Worm (Caenorhabditis elegans): ENCODE results near the gene T13G4.1.

T13G4.1 gene

DNA sequence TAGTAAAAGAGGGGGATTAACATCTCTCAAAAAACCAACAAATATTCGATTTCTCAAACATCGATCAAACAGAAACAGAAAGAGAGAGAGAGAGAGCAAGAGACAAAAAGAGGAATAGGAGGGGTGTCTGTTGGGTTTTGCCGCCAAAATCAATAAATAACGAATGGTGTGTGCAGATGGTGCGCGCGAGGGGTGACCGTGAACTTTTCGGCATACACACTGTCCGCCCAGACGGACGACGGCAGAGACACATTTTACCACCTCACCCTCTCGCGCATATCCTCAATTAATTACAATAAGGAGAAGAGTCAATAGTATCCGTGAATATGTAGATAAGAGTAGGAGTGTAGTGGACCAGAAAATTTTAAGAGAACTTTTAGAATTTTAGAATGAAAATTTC lies 29.4 kb downstream of the T13G4.1 start:
- TF ChIP-seq lir-3 (tag; optimal IDR thresholded peaks at IDR 0.05; ENCODE audit: poor library complexity) (no peak), hlh-17 (GFP tag; optimal IDR thresholded peaks at IDR 0.05; ENCODE audit: borderline replicate concordance) (no peak), ceh-88 (GFP tag; IDR thresholded peaks at IDR 0.05) (no peak), unc-62 (GFP tag; optimal IDR thresholded peaks at IDR 0.05) (no peak), unc-98 (GFP tag; IDR thresholded peaks at IDR 0.05) (no peak), nhr-71 (tag; optimal IDR thresholded peaks at IDR 0.05) (no peak), lin-14 (GFP tag; optimal IDR thresholded peaks at IDR 0.05) (peak; percentile 8), lin-15B (tag; optimal IDR thresholded peaks at IDR 0.05) (no peak), nhr-84 (tag; optimal IDR thresholded peaks at IDR 0.05) (no peak), nhr-12 (tag; optimal IDR thresholded peaks at IDR 0.05) (no peak), ets-5 (GFP tag; IDR thresholded peaks at IDR 0.05) (no peak), lin-35 (GFP tag; optimal IDR thresholded peaks at IDR 0.05) (no peak), fkh-8 (tag; optimal IDR thresholded peaks at IDR 0.05) (no peak), nhr-85 (tag) (peak; percentile 51), ama-1 (optimal IDR thresholded peaks at IDR 0.05) (no peak), nhr-47 (tag; optimal IDR thresholded peaks at IDR 0.05) (no peak)

DNA sequence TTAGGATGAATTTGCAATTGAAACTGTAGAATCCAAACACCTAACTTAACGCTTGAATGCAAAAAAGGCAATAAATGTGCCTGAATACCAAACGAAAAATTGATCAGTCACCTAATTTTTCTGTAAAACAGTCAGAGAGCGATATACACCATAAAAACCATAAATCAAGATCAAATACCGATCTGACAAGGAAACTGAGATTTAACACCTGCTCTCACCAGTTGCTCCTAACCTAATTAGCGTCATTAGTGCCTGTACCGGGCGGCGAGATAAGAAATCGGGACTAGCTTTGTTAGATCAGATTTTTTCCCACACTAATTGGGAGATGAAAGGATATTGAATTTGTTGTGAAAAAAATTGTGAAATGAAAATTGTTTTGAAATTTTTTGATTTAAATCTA lies 30.1 kb downstream of the T13G4.1 start:
- TF ChIP-seq zag-1 (tag; optimal IDR thresholded peaks at IDR 0.05) = no peak
- no peak for TF ChIP-seq egl-13 (tag; optimal IDR thresholded peaks at IDR 0.05)
- no peak for TF ChIP-seq nhr-19 (GFP tag; conservative IDR thresholded peaks at IDR 0.05)
- no peak for TF ChIP-seq rnt-1 (tag; optimal IDR thresholded peaks at IDR 0.05)

DNA sequence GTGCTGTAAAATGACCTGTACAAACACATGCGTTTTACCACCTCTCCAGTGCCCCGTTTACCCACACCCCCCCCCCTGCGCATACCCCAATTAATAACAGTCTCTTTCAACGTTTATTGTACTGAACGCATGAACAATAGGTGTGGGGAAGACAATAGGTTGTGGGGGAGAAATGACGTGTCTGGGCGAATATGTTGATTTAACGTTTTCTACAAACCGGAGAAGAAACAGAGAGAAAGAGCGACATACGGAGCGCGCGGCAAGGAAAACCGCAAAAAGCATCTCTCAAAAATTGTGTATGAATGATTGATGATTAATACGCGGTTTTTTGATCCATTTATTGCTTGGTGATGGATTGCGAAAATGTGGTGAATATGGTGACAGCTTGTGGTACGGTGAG lies 30.9 kb downstream of the T13G4.1 start:
- TF ChIP-seq efl-1 (optimal IDR thresholded peaks at IDR 0.05) (no peak), efl-1 (GFP tag; optimal IDR thresholded peaks at IDR 0.05 in 1 of 2) (peak in 1 of 2 experiments; percentile 21), blmp-1 (tag; optimal IDR thresholded peaks at IDR 0.05) (peak; percentile 6), aly-2 (tag; optimal IDR thresholded peaks at IDR 0.05) (no peak)

DNA sequence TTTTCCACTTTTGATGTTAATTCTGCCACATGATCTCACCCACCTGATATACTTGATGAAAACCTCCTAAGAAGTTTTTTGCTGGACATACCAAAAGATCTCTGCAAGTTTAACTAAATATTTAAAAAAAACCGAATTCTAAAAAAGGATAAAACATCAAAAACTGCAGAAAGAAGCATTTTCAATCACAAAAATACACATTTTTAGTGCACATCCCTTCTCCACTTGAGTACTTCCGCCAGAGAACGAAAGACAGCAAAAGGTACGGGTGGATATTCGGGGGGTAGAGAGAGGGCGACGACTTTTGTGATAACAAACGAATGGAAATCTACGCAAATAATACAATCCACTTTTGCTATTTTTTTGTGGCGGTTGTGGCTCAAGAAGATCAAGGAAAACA lies 37.7 kb downstream of the T13G4.1 start, which contains the start of gene C46H3.2:
Gene C46H3.2, minus strand, starts transcription at position 101 of the 400 bp plus-strand sequence.
- TF ChIP-seq alr-1 (tag; optimal IDR thresholded peaks at IDR 0.05; ENCODE audit: borderline replicate concordance) = no peak
- TF ChIP-seq unc-62 (GFP tag; optimal IDR thresholded peaks at IDR 0.05) = no peak
- no peak for TF ChIP-seq rnt-1 (tag; optimal IDR thresholded peaks at IDR 0.05)
- no peak for TF ChIP-seq ets-5 (GFP tag; IDR thresholded peaks at IDR 0.05)
- no peak for TF ChIP-seq sox-4 (tag; optimal IDR thresholded peaks at IDR 0.05)
- TF ChIP-seq C04F5.9 (tag; optimal IDR thresholded peaks at IDR 0.05) = no peak
- no peak for TF ChIP-seq nhr-20 (tag; optimal IDR thresholded peaks at IDR 0.05)
- no peak for TF ChIP-seq sup-37 (GFP tag; optimal IDR thresholded peaks at IDR 0.05)
- TF ChIP-seq ceh-82 (tag; optimal IDR thresholded peaks at IDR 0.05) = no peak

DNA sequence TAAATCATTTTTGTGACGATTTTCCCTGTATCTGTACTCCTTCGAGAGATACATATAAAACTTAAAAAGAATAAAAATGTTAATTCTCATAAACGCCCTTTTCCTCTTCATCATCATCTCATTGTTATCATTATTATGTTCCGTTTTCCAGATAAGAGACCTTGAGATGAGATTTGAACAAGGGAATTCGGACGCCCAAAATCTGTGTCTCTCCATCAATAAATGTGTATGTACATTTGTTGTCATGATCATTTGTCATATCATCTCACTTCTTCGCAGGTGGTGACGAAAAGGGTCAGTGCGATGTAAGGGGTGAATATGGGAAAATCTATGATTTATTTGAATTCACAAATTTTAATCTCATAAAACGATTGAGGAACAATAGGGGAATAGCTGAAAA lies 39.1 kb downstream of the T13G4.1 start:
- TF ChIP-seq nhr-77 (tag; optimal IDR thresholded peaks at IDR 0.05) = no peak
- TF ChIP-seq elt-3 (tag; optimal IDR thresholded peaks at IDR 0.05) = peak in 1 of 6 experiments; percentile 55
- TF ChIP-seq efl-1 (optimal IDR thresholded peaks at IDR 0.05) = no peak
- TF ChIP-seq efl-1 (GFP tag; optimal IDR thresholded peaks at IDR 0.05 in 1 of 2) = no peak
- no peak for TF ChIP-seq tbx-2 (tag; optimal IDR thresholded peaks at IDR 0.05)
- TF ChIP-seq hpl-2 (GFP tag; optimal IDR thresholded peaks at IDR 0.05) = no peak
- TF ChIP-seq hlh-17 (GFP tag; optimal IDR thresholded peaks at IDR 0.05; ENCODE audit: borderline replicate concordance) = no peak
- TF ChIP-seq C34B4.2 (tag; optimal IDR thresholded peaks at IDR 0.05) = no peak
- no peak for TF ChIP-seq jun-1 (tag; optimal IDR thresholded peaks at IDR 0.05)
- no peak for TF ChIP-seq tlp-1 (tag; optimal IDR thresholded peaks at IDR 0.05)
- TF ChIP-seq ceh-88 (GFP tag; IDR thresholded peaks at IDR 0.05) = no peak
- TF ChIP-seq nhr-71 (tag; optimal IDR thresholded peaks at IDR 0.05) = no peak
- TF ChIP-seq aha-1 (tag; optimal IDR thresholded peaks at IDR 0.05) = no peak
- TF ChIP-seq blmp-1 (tag; optimal IDR thresholded peaks at IDR 0.05) = peak; percentile 39
- no peak for TF ChIP-seq egl-27 (tag; optimal IDR thresholded peaks at IDR 0.05)
- no peak for TF ChIP-seq pag-3 (tag; optimal IDR thresholded peaks at IDR 0.05; ENCODE audit: borderline replicate concordance, insufficient read depth)

Measured in whole organism, L1 larva.